Fruit fly (Drosophila melanogaster) whole organism, embryonic: ENCODE measurements around the gene CG31650.
A peak's percentile ranks its signal among the peaks of the same experiment; 100 is the strongest.

ENCODE experiments used
- B-H1 ChIP-seq: fragments of 200-800 bp; sonication (Bioruptor generic); IDR thresholded peaks from 3 replicates; pipeline ENCODE4 v1.3.6; 2022; ENCODE audit warnings: missing biosample characterization, missing genetic modification characterization
- CG11398 ChIP-seq: fragments of 200-800 bp; sonication (Bioruptor generic); optimal IDR thresholded peaks from 2 replicates; lab custom pipeline; 2016; ENCODE audit warnings: missing biosample characterization, missing genetic modification characterization
- CG11560 ChIP-seq: fragments of 200-800 bp; sonication (Bioruptor generic); IDR thresholded peaks from 3 replicates; pipeline ENCODE4 v1.3.6; 2022; ENCODE audit warnings: missing biosample characterization, missing genetic modification characterization
- CG12104 ChIP-seq: fragments of 200-800 bp; sonication (Bioruptor generic); optimal IDR thresholded peaks from 3 replicates; lab custom pipeline; 2016; ENCODE audit warnings: missing biosample characterization, missing genetic modification characterization
- CG12659 ChIP-seq: fragments of 200-800 bp; sonication (Bioruptor generic); optimal IDR thresholded peaks from 3 replicates; lab custom pipeline; 2017; ENCODE audit warnings: mild to moderate bottlenecking, missing biosample characterization, missing genetic modification reagents, missing genetic modification characterization
- CG12942 ChIP-seq: fragments of 200-800 bp; sonication (Bioruptor generic); optimal IDR thresholded peaks from 3 replicates; lab custom pipeline; 2016; ENCODE audit warnings: missing biosample characterization, missing genetic modification characterization
- CG1529 ChIP-seq: fragments of 200-800 bp; sonication (Bioruptor generic); optimal IDR thresholded peaks from 3 replicates; lab custom pipeline; 2018; ENCODE audit warnings: missing biosample characterization, missing genetic modification characterization
- CG17612 ChIP-seq: fragments of 200-800 bp; sonication (Bioruptor generic); IDR thresholded peaks from 2 replicates; pipeline ENCODE4 v1.3.6; 2022; ENCODE audit warnings: missing biosample characterization, missing genetic modification characterization
- CG17802 ChIP-seq: fragments of 200-800 bp; sonication (Bioruptor generic); optimal IDR thresholded peaks from 2 replicates; lab custom pipeline; 2018; ENCODE audit warnings: missing biosample characterization, mild to moderate bottlenecking, missing genetic modification characterization, moderate library complexity
- CG2199 ChIP-seq: fragments of 200-800 bp; sonication (Bioruptor generic); IDR thresholded peaks from 3 replicates; pipeline ENCODE4 v1.3.6; 2022; ENCODE audit warnings: missing biosample characterization, missing genetic modification characterization
- CG3163 ChIP-seq: fragments of 200-800 bp; sonication (Bioruptor generic); optimal IDR thresholded peaks from 3 replicates; lab custom pipeline; 2016; ENCODE audit warnings: missing biosample characterization, missing genetic modification characterization
- CG3838 ChIP-seq: fragments of 200-800 bp; sonication (Bioruptor generic); optimal IDR thresholded peaks from 3 replicates; lab custom pipeline; 2016; ENCODE audit warnings: missing biosample characterization, missing genetic modification characterization
- CG3995 ChIP-seq: fragments of 200-800 bp; sonication (Bioruptor generic); optimal IDR thresholded peaks from 3 replicates; lab custom pipeline; 2016; ENCODE audit warnings: missing biosample characterization, missing genetic modification characterization
- CG7556 ChIP-seq: fragments of 200-800 bp; sonication (Bioruptor generic); optimal IDR thresholded peaks from 2 replicates; lab custom pipeline; 2017; ENCODE audit warnings: missing biosample characterization, mild to moderate bottlenecking, missing genetic modification characterization
- CG8089 ChIP-seq: fragments of 200-800 bp; sonication (Bioruptor generic); optimal IDR thresholded peaks from 3 replicates; lab custom pipeline; 2016; ENCODE audit warnings: missing biosample characterization, missing genetic modification characterization
- CG9727 ChIP-seq: fragments of 200-800 bp; sonication (Bioruptor generic); optimal IDR thresholded peaks from 3 replicates; lab custom pipeline; 2017; ENCODE audit warnings: missing biosample characterization, mild to moderate bottlenecking, missing genetic modification characterization
- CoRest ChIP-seq: fragments of 200-800 bp; sonication (Bioruptor generic); optimal IDR thresholded peaks from 3 replicates; lab custom pipeline; 2018; ENCODE audit warnings: missing biosample characterization, mild to moderate bottlenecking, missing genetic modification characterization, moderate library complexity
- D ChIP-seq, 2 experiments: fragments of 200-800 bp in 1 of 2; fragments of >200 bp in 1 of 2; sonication (Bioruptor generic) in 1 of 2; optimal IDR thresholded peaks; 2 replicates in 1 of 2; 3 replicates in 1 of 2; lab custom pipeline; 2017; ENCODE audit warnings: mild to moderate bottlenecking in 1 of 2, missing biosample characterization in 1 of 2, missing genetic modification characterization in 1 of 2, missing genetic modification reagents in 1 of 2
- D19A ChIP-seq: fragments of 200-800 bp; optimal IDR thresholded peaks from 3 replicates; lab custom pipeline; 2019; ENCODE audit warnings: missing biosample characterization, mild to moderate bottlenecking, missing genetic modification characterization, moderate library complexity
- Drgx ChIP-seq: fragments of 200-800 bp; sonication (Bioruptor generic); IDR thresholded peaks from 2 replicates; pipeline ENCODE4 v1.3.6; 2022; ENCODE audit warnings: missing biosample characterization, missing genetic modification characterization
- HLH4C ChIP-seq: fragments of 200-800 bp; sonication (Bioruptor generic); IDR thresholded peaks from 3 replicates; pipeline ENCODE4 v1.3.6; 2022; ENCODE audit warnings: missing biosample characterization, missing genetic modification characterization; ENCODE audit not compliant: partially characterized antibody
- HLH54F ChIP-seq: fragments of 200-800 bp; sonication (Bioruptor generic); optimal IDR thresholded peaks from 3 replicates; lab custom pipeline; 2016; ENCODE audit warnings: missing biosample characterization, missing genetic modification characterization
- HmgZ ChIP-seq: fragments of 200-800 bp; sonication (Bioruptor generic); optimal IDR thresholded peaks from 2 replicates; lab custom pipeline; 2018; ENCODE audit warnings: missing biosample characterization, mild to moderate bottlenecking, missing genetic modification characterization
- Lpt ChIP-seq: fragments of >200 bp; optimal IDR thresholded peaks from 2 replicates; lab custom pipeline; 2018; ENCODE audit warnings: missing biosample characterization, missing genetic modification characterization
- MTF-1 ChIP-seq: fragments of 200-800 bp; sonication (Bioruptor generic); optimal IDR thresholded peaks from 2 replicates; lab custom pipeline; 2018; ENCODE audit warnings: missing biosample characterization, mild to moderate bottlenecking, missing genetic modification characterization, borderline replicate concordance
- Meics ChIP-seq: fragments of 200-800 bp; sonication (Bioruptor generic); optimal IDR thresholded peaks from 2 replicates; lab custom pipeline; 2017; ENCODE audit warnings: missing biosample characterization, mild to moderate bottlenecking, missing genetic modification characterization
- NC2α ChIP-seq: fragments of 200-800 bp; sonication (Bioruptor generic); optimal IDR thresholded peaks from 2 replicates; lab custom pipeline; 2016; ENCODE audit warnings: missing biosample characterization, missing genetic modification characterization
- Neu2 ChIP-seq: fragments of 200-800 bp; sonication (Bioruptor generic); optimal IDR thresholded peaks from 3 replicates; lab custom pipeline; 2016; ENCODE audit warnings: missing biosample characterization, missing genetic modification characterization, borderline replicate concordance
- Tbp ChIP-seq: fragments of >200 bp; optimal IDR thresholded peaks from 2 replicates; lab custom pipeline; 2018; ENCODE audit warnings: missing biosample characterization, missing genetic modification characterization
- ab ChIP-seq: fragments of 200-800 bp; sonication (Bioruptor generic); optimal IDR thresholded peaks from 2 replicates; lab custom pipeline; 2016; ENCODE audit warnings: missing biosample characterization, missing genetic modification characterization
- ac ChIP-seq: fragments of 200-800 bp; sonication (Bioruptor generic); optimal IDR thresholded peaks from 3 replicates; lab custom pipeline; 2017; ENCODE audit warnings: missing biosample characterization, mild to moderate bottlenecking, missing genetic modification characterization
- cato ChIP-seq: fragments of 200-800 bp; sonication (Bioruptor generic); optimal IDR thresholded peaks from 2 replicates; lab custom pipeline; 2016; ENCODE audit warnings: missing biosample characterization, missing genetic modification characterization, borderline replicate concordance
- croc ChIP-seq: fragments of 200-800 bp; sonication (Bioruptor generic); conservative IDR thresholded peaks from 3 replicates; pipeline ENCODE4 v1.3.6; 2022; ENCODE audit warnings: missing biosample characterization, missing genetic modification characterization
- dimm ChIP-seq: fragments of 200-800 bp; sonication (Bioruptor generic); IDR thresholded peaks from 2 replicates; pipeline ENCODE4 v1.3.6; 2022; ENCODE audit warnings: missing biosample characterization, missing genetic modification characterization
- dpn ChIP-seq, 2 experiments: fragments of 200-800 bp; sonication (Bioruptor generic); optimal IDR thresholded peaks; 3 replicates each; lab custom pipeline; 2016; ENCODE audit warnings: missing biosample characterization in 2 of 2, missing genetic modification characterization in 2 of 2
- en ChIP-seq: fragments of 200-800 bp; sonication (Bioruptor generic); optimal IDR thresholded peaks from 2 replicates; lab custom pipeline; 2016; ENCODE audit warnings: missing biosample characterization, missing genetic modification characterization
- fd102C ChIP-seq: fragments of 200-800 bp; sonication (Bioruptor generic); optimal IDR thresholded peaks from 2 replicates; lab custom pipeline; 2018; ENCODE audit warnings: missing biosample characterization, mild to moderate bottlenecking, missing genetic modification characterization, moderate library complexity
- gro ChIP-seq: fragments of 200-800 bp; sonication (Bioruptor generic); optimal IDR thresholded peaks from 2 replicates; lab custom pipeline; 2016; ENCODE audit warnings: missing biosample characterization, missing genetic modification characterization
- maf-S ChIP-seq: fragments of 200-800 bp; sonication (Bioruptor generic); optimal IDR thresholded peaks from 2 replicates; lab custom pipeline; 2016; ENCODE audit warnings: missing biosample characterization, missing genetic modification characterization
- mld ChIP-seq: fragments of 200-800 bp; sonication (Bioruptor generic); IDR thresholded peaks from 3 replicates; pipeline ENCODE4 v1.3.6; 2022; ENCODE audit warnings: missing biosample characterization, missing genetic modification characterization; ENCODE audit not compliant: partially characterized antibody
- nerfin-2 ChIP-seq: fragments of 200-800 bp; sonication (Bioruptor generic); IDR thresholded peaks from 2 replicates; pipeline ENCODE4 v1.3.6; 2022; ENCODE audit warnings: missing biosample characterization, missing genetic modification characterization; ENCODE audit not compliant: partially characterized antibody
- nmo ChIP-seq: fragments of 200-800 bp; sonication (Bioruptor generic); optimal IDR thresholded peaks from 2 replicates; lab custom pipeline; 2018; ENCODE audit warnings: missing biosample characterization, mild to moderate bottlenecking, missing genetic modification characterization, moderate library complexity
- otp ChIP-seq: fragments of 200-800 bp; sonication (Bioruptor generic); IDR thresholded peaks from 3 replicates; pipeline ENCODE4, ENCODE4 v1.3.6; 2022; ENCODE audit warnings: missing biosample characterization, missing genetic modification characterization
- pita ChIP-seq: fragments of 200-800 bp; sonication (Bioruptor generic); optimal IDR thresholded peaks from 2 replicates; lab custom pipeline; 2017; ENCODE audit warnings: missing biosample characterization, mild to moderate bottlenecking, missing genetic modification characterization
- psq ChIP-seq: fragments of 200-800 bp; sonication (Bioruptor generic); optimal IDR thresholded peaks from 2 replicates; lab custom pipeline; 2017; ENCODE audit warnings: missing biosample characterization, missing genetic modification characterization
- rib ChIP-seq: fragments of 200-800 bp; sonication (Bioruptor generic); IDR thresholded peaks from 2 replicates; pipeline ENCODE4 v1.3.6; 2022; ENCODE audit warnings: missing biosample characterization, missing genetic modification characterization
- sisA ChIP-seq: fragments of 200-800 bp; sonication (Bioruptor generic); IDR thresholded peaks from 2 replicates; pipeline ENCODE4 v1.3.6; 2022; ENCODE audit warnings: missing biosample characterization, missing genetic modification characterization
- so ChIP-seq: fragments of 200-800 bp; sonication (Bioruptor generic); IDR thresholded peaks from 3 replicates; pipeline ENCODE4 v1.3.6; 2022; ENCODE audit warnings: missing biosample characterization, missing genetic modification characterization
- sqz ChIP-seq: fragments of 200-800 bp; sonication (Bioruptor generic); optimal IDR thresholded peaks from 3 replicates; lab custom pipeline; 2018; ENCODE audit warnings: missing biosample characterization, mild to moderate bottlenecking, missing genetic modification characterization
- vnd ChIP-seq: fragments of 200-800 bp; sonication (Bioruptor generic); IDR thresholded peaks from 3 replicates; pipeline ENCODE4 v1.3.6; 2022; ENCODE audit warnings: missing biosample characterization, missing genetic modification characterization; ENCODE audit not compliant: partially characterized antibody
- vvl ChIP-seq: fragments of 200-800 bp; sonication (Bioruptor generic); IDR thresholded peaks from 2 replicates; pipeline ENCODE4 v1.3.6; 2022; ENCODE audit warnings: missing biosample characterization, missing genetic modification characterization

The CG31650 gene

dm6 chr2L:5010784-5011260, 33.7 kb downstream of the CG31650 start, which contains the start of the genes CG31917, Tfb5 and SelT (continued):
- TF ChIP-seq CG12942 (GFP tag; lab: Kevin White, UChicago), result peak; percentile 59
- no peak for TF ChIP-seq D19A (tag; lab: Kevin White, UChicago)
- TF ChIP-seq CG17612, result no peak
- no peak for TF ChIP-seq Neu2 (GFP tag; lab: Kevin White, UChicago)
- TF ChIP-seq so, result no peak
- TF ChIP-seq HmgZ, result peak; percentile 76
- TF ChIP-seq CG11398 (GFP tag; lab: Kevin White, UChicago), result no peak
- no peak for TF ChIP-seq Tbp (GFP tag; lab: Kevin White, UChicago)
- no peak for TF ChIP-seq NC2α (GFP tag; lab: Kevin White, UChicago)
- TF ChIP-seq CG11560 (tag; lab: Robert Waterston, UW), result no peak
- no peak for TF ChIP-seq en (GFP tag; lab: Kevin White, UChicago)
- TF ChIP-seq gro (GFP tag; lab: Kevin White, UChicago), result peak; percentile 45
- peak; percentile 16 to 67 for TF ChIP-seq dpn (GFP tag; optimal IDR thresholded peaks at IDR 0.05; lab: Kevin White, UChicago)
- peak; percentile 37; the same call in 1 of the 2 replicates for TF ChIP-seq nerfin-2 (GFP tag; lab: Robert Waterston, UW)
- no peak for TF ChIP-seq croc
- TF ChIP-seq CG17802 (tag; lab: Kevin White, UChicago), result peak; percentile 36
- TF ChIP-seq CG12659 (GFP tag; lab: Kevin White, UChicago), result peak; percentile 84
- peak; percentile 40 for TF ChIP-seq CG12104 (GFP tag; lab: Kevin White, UChicago)
- peak; percentile 59 for TF ChIP-seq HLH54F (GFP tag; lab: Kevin White, UChicago)
- TF ChIP-seq vvl (GFP tag; lab: Robert Waterston, UW), result peak; percentile 62
- peak; percentile 70 for TF ChIP-seq CoRest
- no peak for TF ChIP-seq mld (GFP tag; lab: Robert Waterston, UW)
- no peak for TF ChIP-seq otp (GFP tag; lab: Robert Waterston, UW)
- no peak for TF ChIP-seq ac
- no peak for TF ChIP-seq pita
- TF ChIP-seq vnd (GFP tag; lab: Robert Waterston, UW), result peak; percentile 69
- TF ChIP-seq sqz, result no peak
- peak; percentile 32 for TF ChIP-seq maf-S (GFP tag; lab: Kevin White, UChicago)
- no peak for TF ChIP-seq Meics (GFP tag; lab: Kevin White, UChicago)
- peak; percentile 38 for TF ChIP-seq CG3838 (GFP tag; lab: Kevin White, UChicago)
- peak; percentile 8 for TF ChIP-seq cato (GFP tag; lab: Kevin White, UChicago)
- no peak for TF ChIP-seq dimm (GFP tag; lab: Robert Waterston, UW)
- TF ChIP-seq sisA (GFP tag; lab: Robert Waterston, UW), result peak; percentile 59; the same call in 1 of the 2 replicates
- no peak for TF ChIP-seq CG1529 (GFP tag; lab: Kevin White, UChicago)
- no peak for TF ChIP-seq ab (GFP tag; lab: Kevin White, UChicago)
- no peak for TF ChIP-seq psq (GFP tag; lab: Kevin White, UChicago)
- TF ChIP-seq fd102C, result no peak
- TF ChIP-seq CG7556 (GFP tag; lab: Kevin White, UChicago), result peak; percentile 47
- TF ChIP-seq D (optimal IDR thresholded peaks at IDR 0.05; lab: Kevin White, UChicago), result no peak
- TF ChIP-seq D (GFP tag; optimal IDR thresholded peaks at IDR 0.05; lab: Kevin White, UChicago), result no peak
- TF ChIP-seq CG3163, result peak; percentile 2
- no peak for TF ChIP-seq Drgx (GFP tag; lab: Robert Waterston, UW)
- TF ChIP-seq nmo (GFP tag; lab: Kevin White, UChicago), result peak; percentile 76
- TF ChIP-seq Lpt (GFP tag; lab: Kevin White, UChicago), result no peak
- TF ChIP-seq CG8089 (GFP tag; lab: Kevin White, UChicago), result no peak
- TF ChIP-seq B-H1 (GFP tag; lab: Robert Waterston, UW), result no peak
- TF ChIP-seq HLH4C (GFP tag; lab: Robert Waterston, UW), result peak; percentile 65
- TF ChIP-seq CG3995 (GFP tag; lab: Kevin White, UChicago), result peak; percentile 52
- no peak for TF ChIP-seq MTF-1 (GFP tag; lab: Kevin White, UChicago)
- TF ChIP-seq rib (GFP tag; lab: Robert Waterston, UW), result no peak
- TF ChIP-seq CG2199, result no peak
- peak; percentile 45 for TF ChIP-seq CG9727
